Worm (Caenorhabditis elegans) whole organism, L1 larva: ENCODE results near the gene moc-6.

Source experiments
- C04F5.9 ChIP-seq: sonication (generic microtip); optimal IDR thresholded peaks from 2 replicates; lab custom pipeline; 2016; ENCODE audit warnings: missing genetic modification characterization, missing compliant biosample characterization
- aha-1 ChIP-seq: fragments of 150-350 bp; optimal IDR thresholded peaks from 2 replicates; lab custom pipeline; 2014; ENCODE audit warnings: missing biosample characterization, missing genetic modification characterization
- blmp-1 ChIP-seq: fragments of 150-350 bp; optimal IDR thresholded peaks from 2 replicates; lab custom pipeline; 2014; ENCODE audit warnings: missing biosample characterization, missing genetic modification characterization
- ceh-8 ChIP-seq: fragments of 200-800 bp; sonication (Bioruptor generic); optimal IDR thresholded peaks from 2 replicates; lab custom pipeline; 2018; ENCODE audit warnings: mild to moderate bottlenecking, missing genetic modification characterization, moderate library complexity, missing compliant biosample characterization
- ceh-82 ChIP-seq, 3 experiments: fragments of 150-350 bp in 1 of 3; sonication (generic microtip) in 2 of 3; optimal IDR thresholded peaks; 2 replicates each; lab custom pipeline; 2014 to 2017; ENCODE audit warnings: missing biosample characterization in 3 of 3, missing genetic modification characterization in 3 of 3
- ces-1 ChIP-seq: fragments of 150-350 bp; optimal IDR thresholded peaks from 2 replicates; lab custom pipeline; 2014; ENCODE audit warnings: missing biosample characterization, missing genetic modification reagents, missing genetic modification characterization
- dpl-1 ChIP-seq, 3 experiments: fragments of 150-350 bp in 2 of 3; sonication (generic microtip) in 1 of 3; optimal IDR thresholded peaks; 2 replicates each; lab custom pipeline; 2014 to 2017; ENCODE audit warnings: missing biosample characterization in 3 of 3, missing genetic modification characterization in 3 of 3, missing genetic modification reagents in 3 of 3
- efl-1 ChIP-seq, 4 experiments: fragments of 150-350 bp; optimal IDR thresholded peaks in 3 of 4; peaks in 1 of 4; 1 replicate in 1 of 4; 2 replicates in 3 of 4; lab custom pipeline; 2014; ENCODE audit warnings: missing biosample characterization in 2 of 4, missing genetic modification characterization in 2 of 4, missing genetic modification reagents in 2 of 4
- egl-27 ChIP-seq, 2 experiments: fragments of 150-350 bp in 1 of 2; sonication (generic microtip); optimal IDR thresholded peaks; 3 replicates each; lab custom pipeline; 2017 to 2018; ENCODE audit warnings: missing biosample characterization in 2 of 2, missing genetic modification characterization in 2 of 2, missing genetic modification reagents in 2 of 2
- ets-5 ChIP-seq: fragments of 200-800 bp; sonication (Bioruptor generic); IDR thresholded peaks from 2 replicates; pipeline ENCODE4 v1.3.6; 2022; ENCODE audit warnings: missing genetic modification characterization, missing compliant biosample characterization
- fkh-10 ChIP-seq: sonication (generic microtip); optimal IDR thresholded peaks from 2 replicates; lab custom pipeline; 2017; ENCODE audit warnings: missing biosample characterization, missing genetic modification reagents, missing genetic modification characterization
- fkh-8 ChIP-seq: sonication (generic microtip); optimal IDR thresholded peaks from 2 replicates; lab custom pipeline; 2016; ENCODE audit warnings: mild to moderate bottlenecking, missing genetic modification characterization, missing compliant biosample characterization
- lin-14 ChIP-seq: fragments of 200-800 bp; sonication (Bioruptor generic); optimal IDR thresholded peaks from 2 replicates; lab custom pipeline; 2018; ENCODE audit warnings: mild to moderate bottlenecking, missing genetic modification characterization, moderate library complexity, missing compliant biosample characterization
- lin-35 ChIP-seq, 2 experiments: fragments of 150-350 bp; optimal IDR thresholded peaks; 2 replicates each; lab custom pipeline; 2014; ENCODE audit warnings: missing biosample characterization in 2 of 2, missing genetic modification characterization in 2 of 2, missing genetic modification reagents in 2 of 2
- lsy-2 ChIP-seq, 2 experiments: fragments of 150-350 bp; optimal IDR thresholded peaks; 2 replicates each; lab custom pipeline; 2014; ENCODE audit warnings: missing biosample characterization in 2 of 2, missing genetic modification characterization in 2 of 2
- mef-2 ChIP-seq: fragments of 150-350 bp; optimal IDR thresholded peaks from 2 replicates; lab custom pipeline; 2014; ENCODE audit warnings: missing biosample characterization, missing genetic modification characterization
- nhr-11 ChIP-seq: fragments of 150-350 bp; optimal IDR thresholded peaks from 2 replicates; lab custom pipeline; 2014; ENCODE audit warnings: missing biosample characterization, missing genetic modification characterization
- nhr-12 ChIP-seq: sonication (generic microtip); optimal IDR thresholded peaks from 2 replicates; lab custom pipeline; 2017; ENCODE audit warnings: missing biosample characterization, missing genetic modification characterization
- nhr-237 ChIP-seq: fragments of 150-350 bp; optimal IDR thresholded peaks from 2 replicates; lab custom pipeline; 2014; ENCODE audit warnings: missing biosample characterization, missing genetic modification characterization
- nhr-76 ChIP-seq: sonication (generic microtip); optimal IDR thresholded peaks from 2 replicates; lab custom pipeline; 2017; ENCODE audit warnings: missing biosample characterization, missing genetic modification characterization
- pag-3 ChIP-seq: sonication (generic microtip); optimal IDR thresholded peaks from 2 replicates; lab custom pipeline; 2017; ENCODE audit warnings: missing genetic modification characterization, mild to moderate bottlenecking, missing compliant biosample characterization, antibody characterized with exemption, borderline replicate concordance; ENCODE audit not compliant: insufficient read depth
- pax-3 ChIP-seq: fragments of 200-800 bp; sonication (Bioruptor generic); optimal IDR thresholded peaks from 2 replicates; lab custom pipeline; 2018; ENCODE audit warnings: mild to moderate bottlenecking, missing genetic modification characterization, moderate library complexity, missing compliant biosample characterization
- snu-23 ChIP-seq: sonication (generic microtip); optimal IDR thresholded peaks from 2 replicates; lab custom pipeline; 2016; ENCODE audit warnings: missing genetic modification characterization, missing compliant biosample characterization
- sox-4 ChIP-seq: sonication (generic microtip); optimal IDR thresholded peaks from 2 replicates; lab custom pipeline; 2016; ENCODE audit warnings: missing genetic modification characterization, missing compliant biosample characterization
- swsn-7 ChIP-seq: sonication (generic microtip); optimal IDR thresholded peaks from 2 replicates; lab custom pipeline; 2016; ENCODE audit warnings: missing genetic modification characterization, missing compliant biosample characterization
- unc-130 ChIP-seq: fragments of 150-350 bp; optimal IDR thresholded peaks from 2 replicates; lab custom pipeline; 2017; ENCODE audit warnings: missing biosample characterization, missing genetic modification characterization, inconsistent platforms
- unc-86 ChIP-seq: sonication (generic microtip); optimal IDR thresholded peaks from 2 replicates; lab custom pipeline; 2016; ENCODE audit warnings: missing genetic modification characterization, missing compliant biosample characterization
- unc-98 ChIP-seq: fragments of 200-800 bp; sonication (Bioruptor generic); IDR thresholded peaks from 2 replicates; pipeline ENCODE4 v1.3.6; 2022; ENCODE audit warnings: missing genetic modification characterization, missing compliant biosample characterization
- zip-4 ChIP-seq: fragments of 200-800 bp; sonication (Bioruptor generic); optimal IDR thresholded peaks from 2 replicates; lab custom pipeline; 2018; ENCODE audit warnings: mild to moderate bottlenecking, missing genetic modification characterization, moderate library complexity, missing compliant biosample characterization
- ztf-4 ChIP-seq: fragments of 150-350 bp; optimal IDR thresholded peaks from 2 replicates; lab custom pipeline; 2014; ENCODE audit warnings: missing biosample characterization, missing genetic modification characterization

Gene moc-6

DNA sequence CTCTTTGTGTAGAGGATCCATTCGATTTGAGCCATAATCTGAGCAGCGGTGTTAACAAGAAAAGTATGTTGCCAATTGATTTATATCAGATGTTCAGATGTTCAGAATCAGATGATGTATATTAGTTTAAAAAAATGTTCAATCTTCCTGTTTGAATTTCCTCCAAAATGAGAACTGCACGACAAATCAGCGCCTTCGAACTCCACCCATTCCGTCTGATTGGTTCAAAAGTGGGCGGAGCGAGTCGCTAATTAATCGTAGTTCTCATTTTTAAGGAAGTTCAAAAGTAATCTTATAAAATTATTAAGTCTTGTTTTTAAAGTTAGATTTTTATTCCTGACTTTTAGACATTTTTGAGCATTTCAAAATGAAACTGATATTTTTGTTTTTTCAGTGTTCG lies 16.6 kb upstream of the moc-6 start:
- TF ChIP-seq efl-1 (optimal IDR thresholded peaks at IDR 0.05; lab: Kevin White, UChicago) (peak in 1 of 2 experiments; percentile 3), efl-1 (GFP tag; optimal IDR thresholded peaks at IDR 0.05 in 1 of 2; lab: Kevin White, UChicago) (peak in 1 of 2 experiments; percentile 10), nhr-11 (tag; lab: Kevin White, UChicago) (no peak), swsn-7 (no peak)

DNA sequence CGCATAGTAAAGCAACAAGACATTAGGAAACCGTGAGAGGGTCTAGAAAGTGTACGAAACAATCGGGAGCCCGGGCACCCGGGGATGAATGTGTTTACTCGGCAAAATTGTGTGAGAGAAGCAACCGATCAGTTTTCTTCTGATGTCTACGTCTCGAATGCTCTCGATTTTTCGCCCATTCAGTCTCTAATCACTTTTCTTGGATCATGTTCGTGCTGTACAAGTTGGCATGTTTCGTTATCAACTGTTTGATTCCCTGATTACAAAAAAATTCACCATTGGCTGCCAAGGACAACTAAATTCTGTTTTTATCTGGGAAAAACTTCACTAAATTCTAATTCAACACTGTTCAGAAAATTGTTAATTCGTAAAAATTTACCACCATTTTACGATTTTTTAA lies 15.2 kb upstream of the moc-6 start:
- TF ChIP-seq ceh-82 (tag; optimal IDR thresholded peaks at IDR 0.05; lab: Kevin White, UChicago) (no peak), lin-14 (GFP tag; lab: Kevin White, UChicago) (peak; percentile 24), lsy-2 (tag; optimal IDR thresholded peaks at IDR 0.05; lab: Kevin White, UChicago) (peak in 1 of 2 experiments; percentile 23), efl-1 (optimal IDR thresholded peaks at IDR 0.05; lab: Kevin White, UChicago) (no peak), efl-1 (GFP tag; optimal IDR thresholded peaks at IDR 0.05 in 1 of 2; lab: Kevin White, UChicago) (peak in 1 of 2 experiments; percentile 71)

DNA sequence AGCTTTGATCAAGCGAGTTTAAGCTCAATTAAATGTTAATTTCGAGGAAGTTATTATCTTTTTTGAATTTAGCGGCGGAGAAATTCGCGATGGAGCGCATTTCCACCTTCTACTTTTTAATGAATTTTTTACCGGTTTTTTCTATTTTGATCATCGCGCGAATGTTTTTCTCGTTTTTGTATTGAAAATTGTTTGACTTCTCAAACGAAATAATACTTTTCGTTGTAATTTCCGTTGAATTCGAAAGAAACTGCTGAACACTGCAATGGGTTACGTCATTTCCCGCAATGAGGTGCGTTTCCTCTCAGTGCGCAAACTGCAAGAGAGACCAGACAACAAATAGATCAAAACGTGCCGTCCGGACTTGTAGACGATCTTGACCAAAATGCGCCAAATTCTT lies 14.6 kb upstream of the moc-6 start:
- peak in 1 of 2 experiments; percentile 34 for TF ChIP-seq lin-35 (GFP tag; optimal IDR thresholded peaks at IDR 0.05; lab: Kevin White, UChicago)
- no peak for TF ChIP-seq efl-1 (optimal IDR thresholded peaks at IDR 0.05; lab: Kevin White, UChicago)
- TF ChIP-seq efl-1 (GFP tag; optimal IDR thresholded peaks at IDR 0.05 in 1 of 2; lab: Kevin White, UChicago) = peak in 1 of 2 experiments; percentile 52
- no peak for TF ChIP-seq nhr-76 (tag; lab: Kevin White, UChicago)
- peak in 1 of 3 experiments; percentile 51 for TF ChIP-seq dpl-1 (GFP tag; optimal IDR thresholded peaks at IDR 0.05; lab: Kevin White, UChicago)
- TF ChIP-seq, all 84 proteins: peak for 3

DNA sequence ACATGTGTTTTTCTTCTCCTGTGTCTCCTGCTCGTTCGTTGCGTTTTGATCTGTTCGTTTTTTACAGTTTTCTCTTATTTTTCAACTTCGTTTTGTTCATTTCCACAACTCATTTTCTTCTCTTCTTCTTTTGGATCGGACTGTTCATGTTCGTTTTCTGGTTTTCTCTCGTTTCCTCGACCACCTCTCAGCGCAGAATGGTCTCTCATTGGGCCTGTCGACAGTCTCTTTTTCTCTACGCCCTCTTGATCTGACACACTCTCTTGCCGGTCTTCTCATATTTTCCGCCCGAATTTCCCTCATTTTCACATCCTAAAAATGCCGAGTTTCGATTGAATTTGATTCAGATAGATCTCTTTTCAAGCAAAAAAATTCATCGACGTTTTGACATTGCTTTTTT lies 14.1 kb upstream of the moc-6 start:
- TF ChIP-seq efl-1 (optimal IDR thresholded peaks at IDR 0.05; lab: Kevin White, UChicago) (peak; percentile 15 to 23), efl-1 (GFP tag; optimal IDR thresholded peaks at IDR 0.05 in 1 of 2; lab: Kevin White, UChicago) (no peak), unc-130 (tag; lab: Kevin White, UChicago) (no peak), ets-5 (GFP tag; lab: Robert Waterston, UW) (no peak), snu-23 (GFP tag; lab: Kevin White, UChicago) (peak; percentile 16), lin-14 (GFP tag; lab: Kevin White, UChicago) (peak; percentile 45), ceh-8 (GFP tag; lab: Kevin White, UChicago) (no peak), lin-35 (GFP tag; optimal IDR thresholded peaks at IDR 0.05; lab: Kevin White, UChicago) (peak in 1 of 2 experiments; percentile 1), blmp-1 (tag; lab: Kevin White, UChicago) (peak; percentile 55)

DNA sequence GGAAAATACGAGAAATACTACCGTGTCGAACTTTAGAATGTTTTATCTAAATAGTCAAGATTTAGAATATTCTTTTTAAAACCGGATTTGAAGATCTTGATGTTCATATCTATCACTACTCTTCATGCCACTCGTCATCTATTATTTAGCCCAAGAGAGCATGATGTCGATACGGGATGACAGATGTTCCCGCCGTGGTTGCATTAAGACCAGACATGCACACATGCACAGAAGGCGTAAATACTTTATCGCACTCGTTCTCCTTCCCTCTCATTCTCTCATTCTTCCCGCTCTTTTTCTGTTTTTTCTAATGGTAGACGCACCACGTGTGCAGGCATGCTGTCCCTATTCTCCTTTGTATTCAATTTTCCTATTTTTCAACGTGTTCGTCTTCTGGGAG lies 12.4 kb upstream of the moc-6 start:
- no peak for TF ChIP-seq zip-4 (GFP tag; lab: Kevin White, UChicago)
- TF ChIP-seq lin-14 (GFP tag; lab: Kevin White, UChicago) = peak; percentile 22
- TF ChIP-seq dpl-1 (GFP tag; optimal IDR thresholded peaks at IDR 0.05; lab: Kevin White, UChicago) = peak in 1 of 3 experiments; percentile 14
- no peak for TF ChIP-seq efl-1 (optimal IDR thresholded peaks at IDR 0.05; lab: Kevin White, UChicago)
- peak in 1 of 2 experiments; percentile 4 for TF ChIP-seq efl-1 (GFP tag; optimal IDR thresholded peaks at IDR 0.05 in 1 of 2; lab: Kevin White, UChicago)
- TF ChIP-seq aha-1 (tag; lab: Kevin White, UChicago) = no peak

DNA sequence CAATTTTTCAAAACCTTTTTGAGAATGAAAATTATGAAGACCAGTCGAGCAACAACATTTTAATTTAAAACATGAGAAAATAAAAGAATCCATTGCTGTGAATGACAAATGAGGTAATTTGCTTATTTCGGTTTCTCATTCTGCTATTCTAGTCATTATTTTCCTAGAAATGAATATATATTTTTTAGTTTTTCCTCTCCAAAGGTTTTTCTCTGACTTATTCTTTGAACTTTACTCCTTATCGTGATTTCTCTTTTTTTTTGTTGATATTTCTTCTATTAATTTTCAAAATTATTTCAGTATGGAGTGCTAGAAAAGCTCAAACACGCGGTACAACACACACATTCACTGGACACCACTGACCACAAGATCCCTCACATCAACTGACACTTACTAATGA lies 10.2 kb upstream of the moc-6 start, which contains the start of gene pup-2:
TSS of gene pup-2 (plus strand) at position 301 of the 400 bp plus-strand sequence.
- TF ChIP-seq blmp-1 (tag; lab: Kevin White, UChicago) = no peak
- peak; percentile 10 for TF ChIP-seq fkh-8 (tag; lab: Kevin White, UChicago)
- TF ChIP-seq, all 84 proteins: peak for 1

DNA sequence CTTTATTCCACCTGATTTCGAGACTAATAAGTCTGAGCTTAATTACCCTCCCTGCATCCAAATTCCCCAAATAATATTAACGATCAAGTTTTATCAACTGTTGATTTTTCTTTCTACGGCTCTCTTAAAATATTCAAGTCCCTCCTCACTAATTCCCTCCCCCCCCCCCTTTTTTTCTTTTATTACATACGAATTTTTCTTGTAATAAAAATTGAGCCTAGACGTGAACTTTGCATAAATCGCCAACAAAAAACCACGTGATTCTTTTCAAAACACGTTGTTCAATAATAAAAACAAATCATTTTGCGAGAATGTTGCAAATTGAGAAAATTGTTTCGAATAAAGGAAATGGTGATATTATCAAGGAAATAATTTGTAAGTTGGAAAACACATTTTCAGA lies 7.4 kb upstream of the moc-6 start, which contains the start of gene K10D2.8:
TSS of gene K10D2.8 (plus strand) at position 301 of the 400 bp plus-strand sequence.
- TF ChIP-seq egl-27 (tag; optimal IDR thresholded peaks at IDR 0.05; lab: Kevin White, UChicago) (no peak), pax-3 (no peak), mef-2 (no peak), ceh-82 (tag; optimal IDR thresholded peaks at IDR 0.05; lab: Kevin White, UChicago) (no peak), fkh-8 (tag; lab: Kevin White, UChicago) (no peak), nhr-11 (tag; lab: Kevin White, UChicago) (no peak), ceh-8 (GFP tag; lab: Kevin White, UChicago) (no peak), nhr-237 (no peak), aha-1 (tag; lab: Kevin White, UChicago) (no peak), fkh-10 (no peak), unc-98 (GFP tag; lab: Robert Waterston, UW) (no peak), sox-4 (no peak), ces-1 (GFP tag; lab: Kevin White, UChicago) (no peak), unc-86 (tag; lab: Kevin White, UChicago) (no peak), ztf-4 (tag; lab: Kevin White, UChicago) (no peak), pag-3 (tag; lab: Kevin White, UChicago) (no peak), nhr-12 (tag; lab: Kevin White, UChicago) (no peak), C04F5.9 (tag; lab: Kevin White, UChicago) (no peak)
